Worm (Caenorhabditis elegans) whole organism, late embryonic: Measurements from ENCODE around the gene B0024.13.

ENCODE experiments used
- C08G9.2 ChIP-seq: sonication (generic microtip); optimal IDR thresholded peaks from 2 replicates; lab custom pipeline; 2016; ENCODE audit warnings: mild to moderate bottlenecking, missing genetic modification characterization, moderate library complexity, missing compliant biosample characterization
- C38D4.7 ChIP-seq: fragments of 200-800 bp; sonication (Bioruptor generic); optimal IDR thresholded peaks from 2 replicates; lab custom pipeline; 2018; ENCODE audit warnings: mild to moderate bottlenecking, missing genetic modification characterization, moderate library complexity, missing compliant biosample characterization
- F13H6.1 ChIP-seq: sonication (generic microtip); optimal IDR thresholded peaks from 2 replicates; lab custom pipeline; 2016; ENCODE audit warnings: missing genetic modification characterization, missing compliant biosample characterization
- K02D7.2 ChIP-seq: sonication (generic microtip); optimal IDR thresholded peaks from 2 replicates; lab custom pipeline; 2017; ENCODE audit warnings: mild to moderate bottlenecking, missing genetic modification characterization, missing compliant biosample characterization
- K09A11.1 ChIP-seq: sonication (generic microtip); optimal IDR thresholded peaks from 2 replicates; lab custom pipeline; 2017; ENCODE audit warnings: antibody characterized with exemption, mild to moderate bottlenecking, missing genetic modification characterization, missing compliant biosample characterization; ENCODE audit not compliant: insufficient read depth
- Y22D7AL.16 ChIP-seq: sonication (generic microtip); optimal IDR thresholded peaks from 2 replicates; lab custom pipeline; 2016; ENCODE audit warnings: missing genetic modification characterization, missing compliant biosample characterization
- ahr-1 ChIP-seq: sonication (generic microtip); optimal IDR thresholded peaks from 2 replicates; lab custom pipeline; 2016; ENCODE audit warnings: missing genetic modification characterization, missing compliant biosample characterization
- ceh-19 ChIP-seq: fragments of 200-800 bp; sonication (Bioruptor generic); optimal IDR thresholded peaks from 2 replicates; lab custom pipeline; 2018; ENCODE audit warnings: mild to moderate bottlenecking, missing genetic modification characterization, missing compliant biosample characterization
- ceh-2 ChIP-seq: sonication (generic microtip); optimal IDR thresholded peaks from 2 replicates; lab custom pipeline; 2016; ENCODE audit warnings: missing genotype, missing genetic modification characterization, missing compliant biosample characterization
- ceh-22 ChIP-seq: sonication (generic microtip); optimal IDR thresholded peaks from 2 replicates; lab custom pipeline; 2017; ENCODE audit warnings: missing biosample characterization, missing genetic modification characterization
- ceh-48 ChIP-seq: sonication (generic microtip); optimal IDR thresholded peaks from 2 replicates; lab custom pipeline; 2016; ENCODE audit warnings: missing genetic modification characterization, inconsistent platforms, missing compliant biosample characterization
- ceh-6 ChIP-seq: fragments of 200-800 bp; sonication (Bioruptor generic); optimal IDR thresholded peaks from 2 replicates; lab custom pipeline; 2018; ENCODE audit warnings: mild to moderate bottlenecking, missing genetic modification characterization, missing compliant biosample characterization
- dmd-4 ChIP-seq: sonication (generic microtip); optimal IDR thresholded peaks from 2 replicates; lab custom pipeline; 2016; ENCODE audit warnings: borderline replicate concordance, missing genetic modification characterization, missing compliant biosample characterization
- dve-1 ChIP-seq: sonication (generic microtip); optimal IDR thresholded peaks from 2 replicates; lab custom pipeline; 2017; ENCODE audit warnings: antibody characterized with exemption, mild to moderate bottlenecking, missing genetic modification characterization, missing compliant biosample characterization
- fax-1 ChIP-seq: sonication (generic microtip); optimal IDR thresholded peaks from 2 replicates; lab custom pipeline; 2016; ENCODE audit warnings: missing genotype, missing genetic modification characterization, missing compliant biosample characterization
- fkh-10 ChIP-seq: fragments of 150-350 bp; optimal IDR thresholded peaks from 2 replicates; lab custom pipeline; 2014; ENCODE audit warnings: missing biosample characterization, missing genetic modification reagents, missing genetic modification characterization
- fkh-6 ChIP-seq: sonication (generic microtip); optimal IDR thresholded peaks from 2 replicates; lab custom pipeline; 2016; ENCODE audit warnings: missing genetic modification characterization, missing compliant biosample characterization
- hlh-15 ChIP-seq: sonication (generic microtip); optimal IDR thresholded peaks from 2 replicates; lab custom pipeline; 2016; ENCODE audit warnings: missing genetic modification characterization, missing compliant biosample characterization
- hlh-30 ChIP-seq: sonication (generic microtip); optimal IDR thresholded peaks from 2 replicates; lab custom pipeline; 2017; ENCODE audit warnings: antibody characterized with exemption, missing genetic modification characterization, missing compliant biosample characterization; ENCODE audit not compliant: insufficient read depth
- lim-6 ChIP-seq: sonication (generic microtip); optimal IDR thresholded peaks from 2 replicates; lab custom pipeline; 2016; ENCODE audit warnings: missing genetic modification characterization, missing compliant biosample characterization
- madf-2 ChIP-seq: sonication (generic microtip); optimal IDR thresholded peaks from 2 replicates; lab custom pipeline; 2017; ENCODE audit warnings: missing genetic modification characterization, missing compliant biosample characterization
- nhr-11 ChIP-seq: fragments of 150-350 bp; optimal IDR thresholded peaks from 2 replicates; lab custom pipeline; 2014; ENCODE audit warnings: missing biosample characterization, missing genetic modification characterization
- nhr-232 ChIP-seq: sonication (generic microtip); optimal IDR thresholded peaks from 2 replicates; lab custom pipeline; 2016; ENCODE audit warnings: missing genetic modification characterization, missing compliant biosample characterization
- npax-4 ChIP-seq: sonication (generic microtip); optimal IDR thresholded peaks from 2 replicates; lab custom pipeline; 2016; ENCODE audit warnings: missing genetic modification characterization, missing compliant biosample characterization
- odd-2 ChIP-seq: sonication (generic microtip); optimal IDR thresholded peaks from 2 replicates; lab custom pipeline; 2017; ENCODE audit warnings: antibody characterized with exemption, mild to moderate bottlenecking, missing genetic modification characterization, missing compliant biosample characterization
- pax-1 ChIP-seq: fragments of 150-350 bp; optimal IDR thresholded peaks from 2 replicates; lab custom pipeline; 2014; ENCODE audit warnings: missing biosample characterization, missing genetic modification characterization
- pha-2 ChIP-seq: sonication (generic microtip); optimal IDR thresholded peaks from 2 replicates; lab custom pipeline; 2017; ENCODE audit warnings: mild to moderate bottlenecking, missing genetic modification characterization, missing compliant biosample characterization
- pha-4 ChIP-seq: fragments of 150-350 bp; optimal IDR thresholded peaks from 2 replicates; lab custom pipeline; 2018; ENCODE audit warnings: missing biosample characterization, missing genetic modification reagents, missing genetic modification characterization
- pqm-1 ChIP-seq: sonication (generic microtip); optimal IDR thresholded peaks from 2 replicates; lab custom pipeline; 2016; ENCODE audit warnings: missing genetic modification characterization, missing compliant biosample characterization
- pros-1 ChIP-seq: fragments of 150-350 bp; optimal IDR thresholded peaks from 2 replicates; lab custom pipeline; 2014; ENCODE audit warnings: missing biosample characterization, missing genetic modification reagents, missing genetic modification characterization
- ref-2 ChIP-seq: sonication (generic microtip); optimal IDR thresholded peaks from 2 replicates; lab custom pipeline; 2016; ENCODE audit warnings: missing genetic modification characterization, missing compliant biosample characterization
- rnt-1 ChIP-seq: sonication (generic microtip); optimal IDR thresholded peaks from 2 replicates; lab custom pipeline; 2016; ENCODE audit warnings: missing genetic modification characterization, missing compliant biosample characterization
- sdc-2 ChIP-seq: sonication (generic microtip); optimal IDR thresholded peaks from 2 replicates; lab custom pipeline; 2016; ENCODE audit warnings: missing genotype, missing genetic modification characterization, missing compliant biosample characterization
- sox-4 ChIP-seq: sonication (generic microtip); optimal IDR thresholded peaks from 2 replicates; lab custom pipeline; 2017; ENCODE audit warnings: mild to moderate bottlenecking, missing genetic modification characterization, inconsistent platforms, missing compliant biosample characterization
- tbx-2 ChIP-seq: sonication (generic microtip); optimal IDR thresholded peaks from 2 replicates; lab custom pipeline; 2016; ENCODE audit warnings: missing genetic modification characterization, missing compliant biosample characterization
- tbx-7 ChIP-seq: sonication (generic microtip); optimal IDR thresholded peaks from 2 replicates; lab custom pipeline; 2016; ENCODE audit warnings: missing genotype, missing genetic modification characterization, missing compliant biosample characterization
- unc-42 ChIP-seq: sonication (generic microtip); optimal IDR thresholded peaks from 2 replicates; lab custom pipeline; 2016; ENCODE audit warnings: missing genotype, missing genetic modification characterization, missing compliant biosample characterization
- unc-55 ChIP-seq: sonication (generic microtip); optimal IDR thresholded peaks from 2 replicates; lab custom pipeline; 2017; ENCODE audit warnings: missing biosample characterization, missing genetic modification reagents, missing genetic modification characterization
- zip-5 ChIP-seq: sonication (generic microtip); optimal IDR thresholded peaks from 2 replicates; lab custom pipeline; 2016; ENCODE audit warnings: missing genetic modification characterization, missing compliant biosample characterization
- ztf-16 ChIP-seq: sonication (generic microtip); optimal IDR thresholded peaks from 2 replicates; lab custom pipeline; 2017; ENCODE audit warnings: missing genetic modification characterization, missing compliant biosample characterization

B0024.13 gene

ce11 chrV:10319434-10319833 is 1.1 kb upstream of the B0024.13 start, which contains the start of gene B0024.11:
Gene B0024.11 (minus strand): TSS chrV:10319534.
- TF ChIP-seq tbx-7: no peak
- TF ChIP-seq pha-4 (tag; lab: Kevin White, UChicago): no peak
- TF ChIP-seq rnt-1 (tag; lab: Kevin White, UChicago): no peak
- TF ChIP-seq K02D7.2 (tag; lab: Kevin White, UChicago): no peak
- TF ChIP-seq sdc-2 (tag; lab: Kevin White, UChicago): no peak
- TF ChIP-seq unc-55 (GFP tag; lab: Kevin White, UChicago): no peak
- TF ChIP-seq ztf-16 (tag; lab: Kevin White, UChicago): no peak
- no peak for TF ChIP-seq fkh-10 (GFP tag; lab: Kevin White, UChicago)
- no peak for TF ChIP-seq K09A11.1 (tag; lab: Kevin White, UChicago)
- no peak for TF ChIP-seq ahr-1 (tag; lab: Kevin White, UChicago)
- TF ChIP-seq fkh-6: no peak
- TF ChIP-seq nhr-232: no peak
- TF ChIP-seq F13H6.1 (tag; lab: Kevin White, UChicago): no peak
- no peak for TF ChIP-seq ceh-6 (GFP tag; lab: Kevin White, UChicago)
- TF ChIP-seq sox-4 (tag; lab: Kevin White, UChicago): no peak
- TF ChIP-seq madf-2 (tag; lab: Kevin White, UChicago): no peak
- TF ChIP-seq odd-2 (tag; lab: Kevin White, UChicago): no peak
- no peak for TF ChIP-seq dmd-4

ce11 chrV:10323537-10323936 is 3.0 kb downstream of the B0024.13 start:
- no peak for TF ChIP-seq madf-2 (tag; lab: Kevin White, UChicago)
- no peak for TF ChIP-seq fax-1 (tag; lab: Kevin White, UChicago)
- no peak for TF ChIP-seq ceh-19 (GFP tag; lab: Kevin White, UChicago)
- no peak for TF ChIP-seq K02D7.2 (tag; lab: Kevin White, UChicago)
- no peak for TF ChIP-seq C38D4.7 (GFP tag; lab: Kevin White, UChicago)
- TF ChIP-seq ztf-16 (tag; lab: Kevin White, UChicago): no peak
- TF ChIP-seq ceh-22 (tag; lab: Kevin White, UChicago): no peak
- TF ChIP-seq F13H6.1 (tag; lab: Kevin White, UChicago): no peak
- no peak for TF ChIP-seq pax-1
- TF ChIP-seq dmd-4: no peak
- no peak for TF ChIP-seq hlh-15 (tag; lab: Kevin White, UChicago)
- TF ChIP-seq hlh-30: no peak
- no peak for TF ChIP-seq unc-55 (GFP tag; lab: Kevin White, UChicago)
- no peak for TF ChIP-seq pros-1
- TF ChIP-seq C08G9.2 (tag; lab: Kevin White, UChicago): no peak
- TF ChIP-seq, all 69 proteins: peak for 0

- TF ChIP-seq dmd-4: no peak
- TF ChIP-seq Y22D7AL.16 (tag; lab: Kevin White, UChicago): no peak
- TF ChIP-seq tbx-2 (tag; lab: Kevin White, UChicago): no peak
- no peak for TF ChIP-seq pha-2 (tag; lab: Kevin White, UChicago)
- TF ChIP-seq K02D7.2 (tag; lab: Kevin White, UChicago): no peak
- no peak for TF ChIP-seq fkh-6
These were observed 7.6 kb downstream of the B0024.13 start for ce11 chrV:10328080-10328479.

ce11 chrV:10332012-10332411 is 11.5 kb downstream of the B0024.13 start, which contains the start of gene crm-1:
Gene crm-1 (minus strand): TSS chrV:10332112.
- TF ChIP-seq ceh-19 (GFP tag; lab: Kevin White, UChicago) (no peak), fkh-10 (GFP tag; lab: Kevin White, UChicago) (no peak), unc-42 (tag; lab: Kevin White, UChicago) (no peak), ceh-2 (no peak), dve-1 (tag; lab: Kevin White, UChicago) (no peak), ref-2 (tag; lab: Kevin White, UChicago) (no peak), nhr-11 (tag; lab: Kevin White, UChicago) (no peak), tbx-2 (tag; lab: Kevin White, UChicago) (no peak), sox-4 (tag; lab: Kevin White, UChicago) (no peak), K09A11.1 (tag; lab: Kevin White, UChicago) (no peak), npax-4 (tag; lab: Kevin White, UChicago) (no peak), pha-2 (tag; lab: Kevin White, UChicago) (no peak), fax-1 (tag; lab: Kevin White, UChicago) (no peak), zip-5 (tag; lab: Kevin White, UChicago) (no peak), ahr-1 (tag; lab: Kevin White, UChicago) (no peak), pax-1 (no peak), lim-6 (tag; lab: Kevin White, UChicago) (no peak), pqm-1 (no peak), ceh-48 (no peak)
